Worm (Caenorhabditis elegans) whole organism, L1 larva: ENCODE measurements around the gene taf-6.2.

ENCODE experiments used
- C04F5.9 ChIP-seq: sonication (generic microtip); optimal IDR thresholded peaks from 2 replicates; lab custom pipeline; 2016; ENCODE audit warnings: missing genetic modification characterization, missing compliant biosample characterization
- C16A3.4 ChIP-seq: fragments of 150-350 bp; optimal IDR thresholded peaks from 2 replicates; lab custom pipeline; 2014; ENCODE audit warnings: missing biosample characterization, missing genetic modification characterization
- aha-1 ChIP-seq: fragments of 150-350 bp; optimal IDR thresholded peaks from 2 replicates; lab custom pipeline; 2014; ENCODE audit warnings: missing biosample characterization, missing genetic modification characterization
- alr-1 ChIP-seq: fragments of 200-800 bp; sonication (Bioruptor generic); optimal IDR thresholded peaks from 2 replicates; lab custom pipeline; 2018; ENCODE audit warnings: borderline replicate concordance, mild to moderate bottlenecking, missing genetic modification characterization, missing compliant biosample characterization
- aly-2 ChIP-seq: fragments of 150-350 bp; optimal IDR thresholded peaks from 2 replicates; lab custom pipeline; 2014; ENCODE audit warnings: missing biosample characterization, missing genetic modification characterization
- ama-1 ChIP-seq: fragments of 150-350 bp; optimal IDR thresholded peaks from 2 replicates; lab custom pipeline; 2014
- ceh-63 ChIP-seq: fragments of 200-800 bp; sonication (Bioruptor generic); optimal IDR thresholded peaks from 2 replicates; lab custom pipeline; 2018; ENCODE audit warnings: mild to moderate bottlenecking, missing genetic modification characterization, missing compliant biosample characterization
- ceh-8 ChIP-seq: fragments of 200-800 bp; sonication (Bioruptor generic); optimal IDR thresholded peaks from 2 replicates; lab custom pipeline; 2018; ENCODE audit warnings: mild to moderate bottlenecking, missing genetic modification characterization, moderate library complexity, missing compliant biosample characterization
- ceh-82 ChIP-seq, 3 experiments: fragments of 150-350 bp in 1 of 3; sonication (generic microtip) in 2 of 3; optimal IDR thresholded peaks; 2 replicates each; lab custom pipeline; 2014 to 2017; ENCODE audit warnings: missing biosample characterization in 3 of 3, missing genetic modification characterization in 3 of 3
- dpl-1 ChIP-seq, 3 experiments: fragments of 150-350 bp in 2 of 3; sonication (generic microtip) in 1 of 3; optimal IDR thresholded peaks; 2 replicates each; lab custom pipeline; 2014 to 2017; ENCODE audit warnings: missing biosample characterization in 3 of 3, missing genetic modification characterization in 3 of 3, missing genetic modification reagents in 3 of 3
- dsc-1 ChIP-seq: sonication (generic microtip); optimal IDR thresholded peaks from 2 replicates; lab custom pipeline; 2016; ENCODE audit warnings: mild to moderate bottlenecking, missing genetic modification characterization, missing compliant biosample characterization
- efl-1 ChIP-seq, 4 experiments: fragments of 150-350 bp; optimal IDR thresholded peaks in 3 of 4; peaks in 1 of 4; 1 replicate in 1 of 4; 2 replicates in 3 of 4; lab custom pipeline; 2014; ENCODE audit warnings: missing biosample characterization in 2 of 4, missing genetic modification characterization in 2 of 4, missing genetic modification reagents in 2 of 4
- egl-27 ChIP-seq, 2 experiments: fragments of 150-350 bp in 1 of 2; sonication (generic microtip); optimal IDR thresholded peaks; 3 replicates each; lab custom pipeline; 2017 to 2018; ENCODE audit warnings: missing biosample characterization in 2 of 2, missing genetic modification characterization in 2 of 2, missing genetic modification reagents in 2 of 2
- ets-5 ChIP-seq: fragments of 200-800 bp; sonication (Bioruptor generic); IDR thresholded peaks from 2 replicates; pipeline ENCODE4 v1.3.6; 2022; ENCODE audit warnings: missing genetic modification characterization, missing compliant biosample characterization
- fkh-10 ChIP-seq: sonication (generic microtip); optimal IDR thresholded peaks from 2 replicates; lab custom pipeline; 2017; ENCODE audit warnings: missing biosample characterization, missing genetic modification reagents, missing genetic modification characterization
- fos-1 ChIP-seq: fragments of 150-350 bp; optimal IDR thresholded peaks from 2 replicates; lab custom pipeline; 2014; ENCODE audit warnings: missing biosample characterization, missing genetic modification characterization
- grh-1 ChIP-seq: fragments of 200-800 bp; sonication (Bioruptor generic); IDR thresholded peaks from 2 replicates; pipeline ENCODE4 v1.3.6; 2022; ENCODE audit warnings: missing genetic modification reagents, missing genetic modification characterization, missing compliant biosample characterization
- hlh-4 ChIP-seq: sonication (generic microtip); optimal IDR thresholded peaks from 2 replicates; lab custom pipeline; 2016; ENCODE audit warnings: mild to moderate bottlenecking, missing genetic modification characterization, missing compliant biosample characterization
- hpl-2 ChIP-seq: fragments of 150-350 bp; optimal IDR thresholded peaks from 2 replicates; lab custom pipeline; 2014; ENCODE audit warnings: missing biosample characterization, missing genetic modification reagents, missing genetic modification characterization
- isw-1 ChIP-seq: fragments of 200-800 bp; sonication (Bioruptor generic); IDR thresholded peaks from 2 replicates; pipeline ENCODE4 v1.3.6; 2022; ENCODE audit warnings: missing genetic modification characterization, missing compliant biosample characterization
- lin-13 ChIP-seq: fragments of 150-350 bp; optimal IDR thresholded peaks from 2 replicates; lab custom pipeline; 2014; ENCODE audit warnings: missing biosample characterization, missing genetic modification reagents, missing genetic modification characterization
- lin-14 ChIP-seq: fragments of 200-800 bp; sonication (Bioruptor generic); optimal IDR thresholded peaks from 2 replicates; lab custom pipeline; 2018; ENCODE audit warnings: mild to moderate bottlenecking, missing genetic modification characterization, moderate library complexity, missing compliant biosample characterization
- lin-39 ChIP-seq: fragments of 150-350 bp; optimal IDR thresholded peaks from 2 replicates; lab custom pipeline; 2014; ENCODE audit warnings: missing biosample characterization, missing genetic modification reagents, missing genetic modification characterization
- mab-9 ChIP-seq: fragments of 200-800 bp; sonication (Bioruptor generic); IDR thresholded peaks from 2 replicates; pipeline ENCODE4 v1.3.6; 2022; ENCODE audit warnings: missing genetic modification reagents, missing genetic modification characterization, missing compliant biosample characterization
- mdl-1 ChIP-seq, 2 experiments: fragments of 150-350 bp; optimal IDR thresholded peaks; 2 replicates each; lab custom pipeline; 2014 to 2017; ENCODE audit warnings: missing biosample characterization in 2 of 2, missing genetic modification characterization in 2 of 2, inconsistent platforms in 1 of 2
- mep-1 ChIP-seq: fragments of 150-350 bp; optimal IDR thresholded peaks from 2 replicates; lab custom pipeline; 2014; ENCODE audit warnings: missing biosample characterization, missing genetic modification characterization
- nhr-11 ChIP-seq: fragments of 150-350 bp; optimal IDR thresholded peaks from 2 replicates; lab custom pipeline; 2014; ENCODE audit warnings: missing biosample characterization, missing genetic modification characterization
- nhr-12 ChIP-seq: sonication (generic microtip); optimal IDR thresholded peaks from 2 replicates; lab custom pipeline; 2017; ENCODE audit warnings: missing biosample characterization, missing genetic modification characterization
- nhr-19 ChIP-seq: fragments of 200-800 bp; sonication (Bioruptor generic); conservative IDR thresholded peaks from 2 replicates; pipeline ENCODE4 v1.3.6; 2022; ENCODE audit warnings: missing genetic modification characterization, missing compliant biosample characterization
- nhr-237 ChIP-seq: fragments of 150-350 bp; optimal IDR thresholded peaks from 2 replicates; lab custom pipeline; 2014; ENCODE audit warnings: missing biosample characterization, missing genetic modification characterization
- nhr-47 ChIP-seq: sonication (generic microtip); optimal IDR thresholded peaks from 2 replicates; lab custom pipeline; 2016; ENCODE audit warnings: mild to moderate bottlenecking, missing genetic modification characterization, moderate library complexity, missing compliant biosample characterization
- nhr-71 ChIP-seq: sonication (generic microtip); optimal IDR thresholded peaks from 2 replicates; lab custom pipeline; 2016; ENCODE audit warnings: mild to moderate bottlenecking, missing genetic modification characterization, moderate library complexity, missing compliant biosample characterization
- nhr-84 ChIP-seq: sonication (generic microtip); optimal IDR thresholded peaks from 2 replicates; lab custom pipeline; 2017; ENCODE audit warnings: missing biosample characterization, missing genetic modification characterization
- nhr-85 ChIP-seq: sonication (generic microtip); peaks from one replicate; lab custom pipeline; 2016; ENCODE audit warnings: missing genetic modification characterization, inconsistent platforms, missing compliant biosample characterization
- pag-3 ChIP-seq: sonication (generic microtip); optimal IDR thresholded peaks from 2 replicates; lab custom pipeline; 2017; ENCODE audit warnings: missing genetic modification characterization, mild to moderate bottlenecking, missing compliant biosample characterization, antibody characterized with exemption, borderline replicate concordance; ENCODE audit not compliant: insufficient read depth
- pqm-1 ChIP-seq: sonication (generic microtip); optimal IDR thresholded peaks from 3 replicates; lab custom pipeline; 2017; ENCODE audit warnings: missing biosample characterization, missing genetic modification characterization
- rnt-1 ChIP-seq: sonication (generic microtip); optimal IDR thresholded peaks from 2 replicates; lab custom pipeline; 2016; ENCODE audit warnings: mild to moderate bottlenecking, missing genetic modification characterization, moderate library complexity, missing compliant biosample characterization
- skn-1 ChIP-seq: fragments of 150-350 bp; optimal IDR thresholded peaks from 2 replicates; lab custom pipeline; 2014; ENCODE audit warnings: missing biosample characterization, missing genetic modification characterization
- snpc-4 ChIP-seq: fragments of 150-350 bp; optimal IDR thresholded peaks from 2 replicates; lab custom pipeline; 2014; ENCODE audit warnings: missing biosample characterization, missing genetic modification characterization
- snu-23 ChIP-seq: sonication (generic microtip); optimal IDR thresholded peaks from 2 replicates; lab custom pipeline; 2016; ENCODE audit warnings: missing genetic modification characterization, missing compliant biosample characterization
- sptf-1 ChIP-seq: fragments of 150-350 bp; optimal IDR thresholded peaks from 2 replicates; lab custom pipeline; 2014; ENCODE audit warnings: missing biosample characterization, missing genetic modification characterization
- sup-37 ChIP-seq: fragments of 200-800 bp; sonication (Bioruptor generic); optimal IDR thresholded peaks from 2 replicates; lab custom pipeline; 2018; ENCODE audit warnings: mild to moderate bottlenecking, missing genetic modification characterization, missing compliant biosample characterization
- tbx-2 ChIP-seq: sonication (generic microtip); optimal IDR thresholded peaks from 2 replicates; lab custom pipeline; 2016; ENCODE audit warnings: missing genetic modification characterization, missing compliant biosample characterization
- unc-130 ChIP-seq: fragments of 150-350 bp; optimal IDR thresholded peaks from 2 replicates; lab custom pipeline; 2017; ENCODE audit warnings: missing biosample characterization, missing genetic modification characterization, inconsistent platforms
- unc-30 ChIP-seq: sonication (generic microtip); optimal IDR thresholded peaks from 2 replicates; lab custom pipeline; 2017; ENCODE audit warnings: missing biosample characterization, missing genetic modification characterization
- unc-62 ChIP-seq: fragments of 150-350 bp; optimal IDR thresholded peaks from 2 replicates; lab custom pipeline; 2014; ENCODE audit warnings: missing biosample characterization, missing genetic modification reagents, missing genetic modification characterization
- unc-86 ChIP-seq: sonication (generic microtip); optimal IDR thresholded peaks from 2 replicates; lab custom pipeline; 2016; ENCODE audit warnings: missing genetic modification characterization, missing compliant biosample characterization
- unc-98 ChIP-seq: fragments of 200-800 bp; sonication (Bioruptor generic); IDR thresholded peaks from 2 replicates; pipeline ENCODE4 v1.3.6; 2022; ENCODE audit warnings: missing genetic modification characterization, missing compliant biosample characterization
- vab-15 ChIP-seq: sonication (generic microtip); optimal IDR thresholded peaks from 2 replicates; lab custom pipeline; 2017; ENCODE audit warnings: missing genotype, mild to moderate bottlenecking, missing genetic modification characterization, missing compliant biosample characterization
- zag-1 ChIP-seq: fragments of 150-350 bp; optimal IDR thresholded peaks from 2 replicates; lab custom pipeline; 2014; ENCODE audit warnings: missing biosample characterization, missing genetic modification characterization
- zip-4 ChIP-seq: fragments of 200-800 bp; sonication (Bioruptor generic); optimal IDR thresholded peaks from 2 replicates; lab custom pipeline; 2018; ENCODE audit warnings: mild to moderate bottlenecking, missing genetic modification characterization, moderate library complexity, missing compliant biosample characterization
- ztf-11 ChIP-seq, 2 experiments: sonication (generic microtip); optimal IDR thresholded peaks; 2 replicates each; lab custom pipeline; 2016 to 2017; ENCODE audit warnings: missing genetic modification characterization in 2 of 2, missing biosample characterization in 1 of 2, missing compliant biosample characterization in 1 of 2
- ztf-4 ChIP-seq: fragments of 150-350 bp; optimal IDR thresholded peaks from 2 replicates; lab custom pipeline; 2014; ENCODE audit warnings: missing biosample characterization, missing genetic modification characterization

The taf-6.2 gene

DNA sequence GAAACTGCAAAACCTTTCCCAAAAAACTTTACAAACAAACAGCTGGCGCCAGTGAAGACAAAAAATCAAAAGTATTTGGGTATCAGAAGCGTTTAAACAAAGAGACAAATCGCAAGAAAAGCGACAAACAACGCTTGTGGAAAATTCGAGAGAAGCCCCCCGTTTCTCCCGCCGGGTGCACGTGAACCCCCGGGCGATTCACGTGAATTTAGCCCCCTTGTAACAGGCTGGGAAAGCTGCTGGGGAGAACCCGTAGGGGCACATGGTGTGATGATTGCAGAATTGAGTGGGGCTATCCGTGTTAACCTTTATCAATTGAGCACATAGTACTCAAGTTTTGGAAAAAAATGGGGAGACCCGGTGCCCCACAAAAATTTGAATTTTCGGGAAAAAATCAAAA, 40.3 kb downstream of the taf-6.2 start:
- TF ChIP-seq skn-1 = peak; percentile 18
- no peak for TF ChIP-seq unc-62 (GFP tag; lab: Kevin White, UChicago)
- TF ChIP-seq egl-27 (tag; optimal IDR thresholded peaks at IDR 0.05; lab: Kevin White, UChicago) = peak in 1 of 2 experiments; percentile 9
- peak; percentile 11 to 39 for TF ChIP-seq efl-1 (optimal IDR thresholded peaks at IDR 0.05; lab: Kevin White, UChicago)
- peak; percentile 2 to 86 for TF ChIP-seq efl-1 (GFP tag; optimal IDR thresholded peaks at IDR 0.05 in 1 of 2; lab: Kevin White, UChicago)
- TF ChIP-seq tbx-2 (tag; lab: Kevin White, UChicago) = peak; percentile 90
- no peak for TF ChIP-seq aha-1 (tag; lab: Kevin White, UChicago)
- TF ChIP-seq nhr-12 (tag; lab: Kevin White, UChicago) = no peak
- TF ChIP-seq mdl-1 (tag; optimal IDR thresholded peaks at IDR 0.05; lab: Kevin White, UChicago) = peak in 1 of 2 experiments; percentile 90
- peak in 2 of 3 experiments; percentile 15 for TF ChIP-seq dpl-1 (GFP tag; optimal IDR thresholded peaks at IDR 0.05; lab: Kevin White, UChicago)
- TF ChIP-seq vab-15 (tag; lab: Kevin White, UChicago) = no peak
- no peak for TF ChIP-seq aly-2 (tag; lab: Kevin White, UChicago)
- peak; percentile 96 for TF ChIP-seq nhr-71 (tag; lab: Kevin White, UChicago)
- TF ChIP-seq nhr-47 = peak; percentile 70
- no peak for TF ChIP-seq sptf-1 (tag; lab: Kevin White, UChicago)
- 0 out of 2 replicates have a peak, but pooled peaks have one; percentile 47 for TF ChIP-seq mab-9 (GFP tag; lab: Robert Waterston, UW)
- TF ChIP-seq pqm-1 (tag; lab: Kevin White, UChicago) = no peak
- TF ChIP-seq hlh-4 = no peak
- no peak for TF ChIP-seq ama-1 (lab: Kevin White, UChicago)
- TF ChIP-seq snpc-4 (tag; lab: Kevin White, UChicago) = no peak
- no peak for TF ChIP-seq mep-1
- peak; percentile 70 for TF ChIP-seq ztf-4
- peak; percentile 84 for TF ChIP-seq unc-130
- TF ChIP-seq zag-1 (tag; lab: Kevin White, UChicago) = no peak
- no peak for TF ChIP-seq isw-1 (GFP tag; lab: Robert Waterston, UW)
- TF ChIP-seq ceh-8 (GFP tag; lab: Kevin White, UChicago) = no peak
- TF ChIP-seq snu-23 (GFP tag; lab: Kevin White, UChicago) = peak; percentile 87
- peak; percentile 64 for TF ChIP-seq sup-37 (GFP tag; lab: Kevin White, UChicago)
- no peak for TF ChIP-seq zip-4
- no peak for TF ChIP-seq ceh-63 (GFP tag; lab: Kevin White, UChicago)
- peak in 1 of 3 experiments; percentile 2 for TF ChIP-seq ceh-82 (tag; optimal IDR thresholded peaks at IDR 0.05; lab: Kevin White, UChicago)
- no peak for TF ChIP-seq fkh-10 (GFP tag; lab: Kevin White, UChicago)
- no peak for TF ChIP-seq alr-1 (tag; lab: Kevin White, UChicago)
- TF ChIP-seq lin-13 (GFP tag; lab: Kevin White, UChicago) = no peak
- no peak for TF ChIP-seq pag-3
- peak; percentile 3 for TF ChIP-seq lin-39 (tag; lab: Kevin White, UChicago)
- TF ChIP-seq rnt-1 = peak; percentile 94
- peak; percentile 84 for TF ChIP-seq nhr-85 (tag; lab: Kevin White, UChicago)
- no peak for TF ChIP-seq hpl-2 (GFP tag; lab: Kevin White, UChicago)
- TF ChIP-seq nhr-237 (tag; lab: Kevin White, UChicago) = no peak
- TF ChIP-seq nhr-11 (tag; lab: Kevin White, UChicago) = peak; percentile 28
- peak; percentile 91 for TF ChIP-seq lin-14 (GFP tag; lab: Kevin White, UChicago)
- no peak for TF ChIP-seq nhr-84
- TF ChIP-seq dsc-1 (tag; lab: Kevin White, UChicago) = peak; percentile 17
- TF ChIP-seq unc-30 (tag; lab: Kevin White, UChicago) = no peak
- TF ChIP-seq C04F5.9 (tag; lab: Kevin White, UChicago) = no peak
- peak; percentile 57 for TF ChIP-seq C16A3.4 (tag; lab: Kevin White, UChicago)
- TF ChIP-seq ets-5 (GFP tag; lab: Robert Waterston, UW) = no peak
- TF ChIP-seq nhr-19 (GFP tag; lab: Robert Waterston, UW) = peak; percentile 94
- peak; percentile 60 for TF ChIP-seq grh-1 (GFP tag; lab: Robert Waterston, UW)
- no peak for TF ChIP-seq ztf-11 (tag; optimal IDR thresholded peaks at IDR 0.05; lab: Kevin White, UChicago)
- TF ChIP-seq fos-1 = no peak
- TF ChIP-seq unc-86 = no peak
- peak; percentile 63; the same call in 1 of the 2 replicates for TF ChIP-seq unc-98
